Fruit fly (Drosophila melanogaster) whole organism, embryonic: ENCODE measurements around the gene CG42833.

ENCODE experiments used
- Atf6 ChIP-seq: fragments of 200-800 bp; sonication (Bioruptor generic); IDR thresholded peaks from 2 replicates; pipeline ENCODE4 v1.3.6; 2022; ENCODE audit warnings: missing biosample characterization, missing genetic modification characterization
- CG10147 ChIP-seq: fragments of 200-800 bp; sonication (Bioruptor generic); optimal IDR thresholded peaks from 2 replicates; lab custom pipeline; 2019; ENCODE audit warnings: missing biosample characterization, mild to moderate bottlenecking, missing genetic modification characterization, moderate library complexity
- CG10366 ChIP-seq: fragments of 200-800 bp; sonication (Bioruptor generic); IDR thresholded peaks from 2 replicates; pipeline ENCODE4 v1.3.6; 2022; ENCODE audit warnings: missing biosample characterization, missing genetic modification characterization
- CG10979 ChIP-seq: fragments of 200-800 bp; sonication (Bioruptor generic); optimal IDR thresholded peaks from 2 replicates; lab custom pipeline; 2018; ENCODE audit warnings: missing biosample characterization, mild to moderate bottlenecking, missing genetic modification characterization, moderate library complexity
- CG11560 ChIP-seq: fragments of 200-800 bp; sonication (Bioruptor generic); IDR thresholded peaks from 3 replicates; pipeline ENCODE4 v1.3.6; 2022; ENCODE audit warnings: missing biosample characterization, missing genetic modification characterization
- CG13287 ChIP-seq: fragments of 200-800 bp; sonication (Bioruptor generic); IDR thresholded peaks from 2 replicates; pipeline ENCODE4 v1.3.6; 2022; ENCODE audit warnings: missing biosample characterization, missing genetic modification characterization; ENCODE audit not compliant: partially characterized antibody
- CG13296 ChIP-seq: fragments of 200-800 bp; sonication (Bioruptor generic); optimal IDR thresholded peaks from 3 replicates; lab custom pipeline; 2018; ENCODE audit warnings: missing biosample characterization, mild to moderate bottlenecking, missing genetic modification characterization
- CG1603 ChIP-seq: fragments of 200-800 bp; sonication (Bioruptor generic); optimal IDR thresholded peaks from 2 replicates; lab custom pipeline; 2019; ENCODE audit warnings: missing biosample characterization, mild to moderate bottlenecking, missing genetic modification characterization, moderate library complexity
- CG16813 ChIP-seq: fragments of 200-800 bp; sonication (Bioruptor generic); IDR thresholded peaks from 3 replicates; pipeline ENCODE4 v1.3.6; 2022; ENCODE audit warnings: missing biosample characterization, missing genetic modification characterization; ENCODE audit not compliant: partially characterized antibody
- CG18764 ChIP-seq: fragments of 200-800 bp; sonication (Bioruptor generic); optimal IDR thresholded peaks from 3 replicates; lab custom pipeline; 2016; ENCODE audit warnings: missing biosample characterization, missing genetic modification characterization
- CG2202 ChIP-seq: fragments of 200-800 bp; sonication (Bioruptor generic); optimal IDR thresholded peaks from 2 replicates; lab custom pipeline; 2018; ENCODE audit warnings: missing biosample characterization, mild to moderate bottlenecking, missing genetic modification characterization
- CG31441 ChIP-seq: fragments of 200-800 bp; sonication (Bioruptor generic); IDR thresholded peaks from 2 replicates; pipeline ENCODE4 v1.3.6; 2022; ENCODE audit warnings: missing biosample characterization, missing genetic modification characterization
- CG33213 ChIP-seq: fragments of 200-800 bp; sonication (Bioruptor generic); optimal IDR thresholded peaks from 3 replicates; lab custom pipeline; 2016; ENCODE audit warnings: missing biosample characterization, missing genetic modification characterization
- CG4820 ChIP-seq: fragments of 200-800 bp; sonication (Bioruptor generic); optimal IDR thresholded peaks from 3 replicates; lab custom pipeline; 2016; ENCODE audit warnings: missing biosample characterization, missing genetic modification characterization
- CG5180 ChIP-seq: fragments of 200-800 bp; sonication (Bioruptor generic); optimal IDR thresholded peaks from 3 replicates; lab custom pipeline; 2017; ENCODE audit warnings: missing biosample characterization, missing genetic modification characterization, mild to moderate bottlenecking, moderate library complexity, missing genetic modification reagents
- CG6175 ChIP-seq: fragments of 200-800 bp; sonication (Bioruptor generic); IDR thresholded peaks from 3 replicates; pipeline ENCODE4 v1.3.6; 2022; ENCODE audit warnings: missing biosample characterization, missing genetic modification characterization
- CG7745 ChIP-seq: fragments of 200-800 bp; sonication (Bioruptor generic); optimal IDR thresholded peaks from 2 replicates; lab custom pipeline; 2018; ENCODE audit warnings: missing biosample characterization, mild to moderate bottlenecking, missing genetic modification characterization, moderate library complexity
- CG8290 ChIP-seq, 3 experiments: fragments of 200-800 bp; sonication (Bioruptor generic); optimal IDR thresholded peaks; 2 replicates each; lab custom pipeline; 2016 to 2019; ENCODE audit warnings: missing biosample characterization in 3 of 3, missing genetic modification characterization in 3 of 3, mild to moderate bottlenecking in 2 of 3, moderate library complexity in 1 of 3
- CTCF ChIP-seq: fragments of 200-800 bp; sonication (Bioruptor generic); optimal IDR thresholded peaks from 2 replicates; lab custom pipeline; 2017; ENCODE audit warnings: missing biosample characterization, mild to moderate bottlenecking, missing genetic modification characterization, moderate library complexity
- D19A ChIP-seq: fragments of 200-800 bp; optimal IDR thresholded peaks from 3 replicates; lab custom pipeline; 2019; ENCODE audit warnings: missing biosample characterization, mild to moderate bottlenecking, missing genetic modification characterization, moderate library complexity
- Deaf1 ChIP-seq: fragments of 200-800 bp; optimal IDR thresholded peaks from 3 replicates; lab custom pipeline; 2019; ENCODE audit warnings: missing biosample characterization, mild to moderate bottlenecking, missing genetic modification characterization, moderate library complexity
- Dfd ChIP-seq, 2 experiments: fragments of >200 bp; optimal IDR thresholded peaks; 2 replicates each; lab custom pipeline; 2017; ENCODE audit warnings: missing biosample characterization in 2 of 2, missing genetic modification characterization in 2 of 2
- Dip2 ChIP-seq: fragments of 200-800 bp; sonication (Bioruptor generic); IDR thresholded peaks from 2 replicates; pipeline ENCODE4 v1.3.6; 2022; ENCODE audit warnings: missing biosample characterization, missing genetic modification characterization
- Ets97D ChIP-seq: fragments of 200-800 bp; sonication (Bioruptor generic); optimal IDR thresholded peaks from 3 replicates; lab custom pipeline; 2016; ENCODE audit warnings: missing biosample characterization, missing genetic modification characterization
- H15 ChIP-seq: fragments of 200-800 bp; sonication (Bioruptor generic); IDR thresholded peaks from 3 replicates; pipeline ENCODE4 v1.3.6; 2022; ENCODE audit warnings: missing biosample characterization, missing genetic modification characterization
- Hr39 ChIP-seq: fragments of >200 bp; optimal IDR thresholded peaks from 2 replicates; lab custom pipeline; 2017
- NC2α ChIP-seq: fragments of 200-800 bp; sonication (Bioruptor generic); optimal IDR thresholded peaks from 2 replicates; lab custom pipeline; 2016; ENCODE audit warnings: missing biosample characterization, missing genetic modification characterization
- NC2β ChIP-seq: fragments of 200-800 bp; sonication (Bioruptor generic); optimal IDR thresholded peaks from 2 replicates; lab custom pipeline; 2016; ENCODE audit warnings: missing biosample characterization, missing genetic modification characterization
- NfI ChIP-seq: fragments of 200-800 bp; sonication (Bioruptor generic); optimal IDR thresholded peaks from 3 replicates; lab custom pipeline; 2018; ENCODE audit warnings: missing biosample characterization, mild to moderate bottlenecking, missing genetic modification characterization, moderate library complexity
- Rfx ChIP-seq: fragments of 200-800 bp; sonication (Bioruptor generic); IDR thresholded peaks from 2 replicates; pipeline ENCODE4 v1.3.6; 2022; ENCODE audit warnings: missing biosample characterization, missing genetic modification characterization
- Sin3A ChIP-seq: fragments of >200 bp; optimal IDR thresholded peaks from 2 replicates; lab custom pipeline; 2018
- Spps ChIP-seq: fragments of 200-800 bp; sonication (Bioruptor generic); optimal IDR thresholded peaks from 2 replicates; lab custom pipeline; 2018; ENCODE audit warnings: missing biosample characterization, mild to moderate bottlenecking, missing genetic modification characterization
- bcd ChIP-seq: fragments of 200-800 bp; sonication (Bioruptor generic); optimal IDR thresholded peaks from 2 replicates; lab custom pipeline; 2017; ENCODE audit warnings: missing biosample characterization, mild to moderate bottlenecking, missing genetic modification characterization
- chif ChIP-seq, 2 experiments: fragments of 200-800 bp; sonication (Bioruptor generic); optimal IDR thresholded peaks; 3 replicates each; lab custom pipeline; 2016; ENCODE audit warnings: missing biosample characterization in 2 of 2, missing genetic modification characterization in 2 of 2
- crc ChIP-seq: fragments of 200-800 bp; sonication (Bioruptor generic); optimal IDR thresholded peaks from 2 replicates; lab custom pipeline; 2016; ENCODE audit warnings: missing biosample characterization, missing genetic modification characterization
- crol ChIP-seq: fragments of 200-800 bp; sonication (Bioruptor generic); IDR thresholded peaks from 2 replicates; pipeline ENCODE4 v1.3.6; 2022; ENCODE audit warnings: missing biosample characterization, missing genetic modification characterization
- fd96Cb ChIP-seq: fragments of 200-800 bp; sonication (Bioruptor generic); optimal IDR thresholded peaks from 2 replicates; lab custom pipeline; 2018; ENCODE audit warnings: missing biosample characterization, mild to moderate bottlenecking, missing genetic modification characterization, moderate library complexity
- gcm2 ChIP-seq: fragments of 200-800 bp; sonication (Bioruptor generic); optimal IDR thresholded peaks from 2 replicates; lab custom pipeline; 2016; ENCODE audit warnings: missing biosample characterization, missing genetic modification characterization
- grau ChIP-seq: fragments of 200-800 bp; optimal IDR thresholded peaks from 3 replicates; lab custom pipeline; 2019; ENCODE audit warnings: missing biosample characterization, mild to moderate bottlenecking, missing genetic modification characterization, moderate library complexity
- ind ChIP-seq: fragments of 200-800 bp; sonication (Bioruptor generic); optimal IDR thresholded peaks from 3 replicates; lab custom pipeline; 2016; ENCODE audit warnings: missing biosample characterization, missing genetic modification characterization
- insv ChIP-seq, 2 experiments: fragments of 200-800 bp; sonication (Bioruptor generic); optimal IDR thresholded peaks; 3 replicates each; lab custom pipeline; 2016 to 2018; ENCODE audit warnings: missing biosample characterization in 2 of 2, missing genetic modification characterization in 2 of 2
- mld ChIP-seq: fragments of 200-800 bp; sonication (Bioruptor generic); IDR thresholded peaks from 3 replicates; pipeline ENCODE4 v1.3.6; 2022; ENCODE audit warnings: missing biosample characterization, missing genetic modification characterization; ENCODE audit not compliant: partially characterized antibody
- nom ChIP-seq: fragments of 200-800 bp; sonication (Bioruptor generic); optimal IDR thresholded peaks from 2 replicates; lab custom pipeline; 2017; ENCODE audit warnings: missing biosample characterization, missing genetic modification characterization, mild to moderate bottlenecking, moderate library complexity, missing genetic modification reagents
- ro ChIP-seq: fragments of 200-800 bp; sonication (Bioruptor generic); IDR thresholded peaks from 2 replicates; pipeline ENCODE4 v1.3.6; 2022; ENCODE audit warnings: missing biosample characterization, missing genetic modification characterization
- stwl ChIP-seq: fragments of 200-800 bp; sonication (Bioruptor generic); optimal IDR thresholded peaks from 3 replicates; lab custom pipeline; 2018; ENCODE audit warnings: missing biosample characterization, mild to moderate bottlenecking, missing genetic modification characterization, moderate library complexity
- tgo ChIP-seq: fragments of 200-800 bp; sonication (Bioruptor generic); IDR thresholded peaks from 3 replicates; pipeline ENCODE4 v1.3.6; 2022; ENCODE audit warnings: missing biosample characterization, missing genetic modification characterization
- tll ChIP-seq, 2 experiments: fragments of 200-800 bp in 1 of 2; fragments of >200 bp in 1 of 2; sonication (Bioruptor generic) in 1 of 2; optimal IDR thresholded peaks; 2 replicates each; lab custom pipeline; 2017 to 2019; ENCODE audit warnings: missing biosample characterization in 2 of 2, missing genetic modification characterization in 2 of 2, mild to moderate bottlenecking in 1 of 2, moderate library complexity in 1 of 2
- ttk ChIP-seq: fragments of 200-800 bp; sonication (Bioruptor generic); IDR thresholded peaks from 2 replicates; pipeline ENCODE4 v2.1.2; 2022; ENCODE audit warnings: missing biosample characterization, missing genetic modification characterization
- vnd ChIP-seq: fragments of 200-800 bp; sonication (Bioruptor generic); IDR thresholded peaks from 3 replicates; pipeline ENCODE4 v1.3.6; 2022; ENCODE audit warnings: missing biosample characterization, missing genetic modification characterization; ENCODE audit not compliant: partially characterized antibody
- zfh1 ChIP-seq: fragments of 200-800 bp; sonication (Bioruptor generic); IDR thresholded peaks from 3 replicates; pipeline ENCODE4 v1.3.6; 2022; ENCODE audit warnings: missing biosample characterization, missing genetic modification characterization

The CG42833 gene

dm6 chr3L:20183345-20184088 is 16.4 kb upstream of the CG42833 start (continued):
- no peak for TF ChIP-seq CG7745
- TF ChIP-seq CG18764 (GFP tag; lab: Kevin White, UChicago), result no peak
- peak; percentile 56 for TF ChIP-seq bcd (GFP tag; lab: Kevin White, UChicago)
- TF ChIP-seq Spps (tag; lab: Kevin White, UChicago), result no peak
- no peak for TF ChIP-seq Hr39
- TF ChIP-seq Deaf1 (tag; lab: Kevin White, UChicago), result peak; percentile 21
- no peak for TF ChIP-seq Sin3A (lab: Kevin White, UChicago)
- TF ChIP-seq grau (tag; lab: Kevin White, UChicago), result peak; percentile 57
- peak; percentile 50 for TF ChIP-seq ind (GFP tag; lab: Kevin White, UChicago)
- peak; percentile 55 for TF ChIP-seq Atf6
- no peak for TF ChIP-seq mld
- no peak; the same call in 1 of the 2 replicates for TF ChIP-seq ttk
- peak; percentile 61; the same call in 1 of the 2 replicates for TF ChIP-seq Rfx
- TF ChIP-seq tll (GFP tag; optimal IDR thresholded peaks at IDR 0.05; lab: Kevin White, UChicago), result no peak
- TF ChIP-seq CG11560 (tag; lab: Robert Waterston, UW), result 0 out of 3 replicates have a peak, but pooled peaks have one; percentile 44
- peak; percentile 23 for TF ChIP-seq CG10147
- TF ChIP-seq NC2α (GFP tag; lab: Kevin White, UChicago), result no peak
- no peak for TF ChIP-seq stwl (tag; lab: Kevin White, UChicago)
- peak; percentile 39 to 45 for TF ChIP-seq chif (GFP tag; optimal IDR thresholded peaks at IDR 0.05; lab: Kevin White, UChicago)
- peak; percentile 2 for TF ChIP-seq CG4820 (GFP tag; lab: Kevin White, UChicago)
- TF ChIP-seq tgo, result peak; percentile 55; the same call in 2 of the 3 replicates
- TF ChIP-seq CG10366, result no peak
- no peak for TF ChIP-seq CG5180 (GFP tag; lab: Kevin White, UChicago)
- TF ChIP-seq CG31441 (GFP tag; lab: Robert Waterston, UW), result peak; percentile 64
- no peak for TF ChIP-seq insv (GFP tag; optimal IDR thresholded peaks at IDR 0.05; lab: Kevin White, UChicago)
- TF ChIP-seq crol (GFP tag; lab: Robert Waterston, UW), result peak; percentile 86
- TF ChIP-seq CG16813 (GFP tag; lab: Robert Waterston, UW), result no peak
- TF ChIP-seq CG2202 (tag; lab: Kevin White, UChicago), result no peak
- no peak for TF ChIP-seq CG1603 (tag; lab: Kevin White, UChicago)
- peak; percentile 11 for TF ChIP-seq D19A (tag; lab: Kevin White, UChicago)
- no peak for TF ChIP-seq CG13287 (GFP tag; lab: Robert Waterston, UW)
- no peak for TF ChIP-seq crc (GFP tag; lab: Kevin White, UChicago)
- no peak for TF ChIP-seq Dfd (GFP tag; optimal IDR thresholded peaks at IDR 0.05; lab: Kevin White, UChicago)
- 0 out of 2 replicates have a peak, but pooled peaks have one; percentile 12 for TF ChIP-seq Dip2
- TF ChIP-seq CG33213 (GFP tag; lab: Kevin White, UChicago), result no peak
- TF ChIP-seq CTCF (GFP tag; lab: Kevin White, UChicago), result no peak
- TF ChIP-seq Ets97D (GFP tag; lab: Kevin White, UChicago), result no peak
- no peak for TF ChIP-seq H15 (GFP tag; lab: Robert Waterston, UW)
- no peak for TF ChIP-seq ro (GFP tag; lab: Robert Waterston, UW)
- TF ChIP-seq fd96Cb (tag; lab: Kevin White, UChicago), result peak; percentile 40
- TF ChIP-seq nom (GFP tag; lab: Kevin White, UChicago), result no peak
- peak; percentile 11 for TF ChIP-seq NC2β
- TF ChIP-seq CG6175, result no peak
- TF ChIP-seq CG13296 (GFP tag; lab: Kevin White, UChicago), result peak; percentile 35
- no peak for TF ChIP-seq gcm2 (GFP tag; lab: Kevin White, UChicago)
- no peak for TF ChIP-seq CG8290 (GFP tag; optimal IDR thresholded peaks at IDR 0.05; lab: Kevin White, UChicago)
- no peak for TF ChIP-seq CG8290 (tag; optimal IDR thresholded peaks at IDR 0.05; lab: Kevin White, UChicago)
- TF ChIP-seq NfI (GFP tag; lab: Kevin White, UChicago), result peak; percentile 52
- no peak for TF ChIP-seq vnd (GFP tag; lab: Robert Waterston, UW)
- TF ChIP-seq CG10979 (tag; lab: Kevin White, UChicago), result peak; percentile 51
- TF ChIP-seq zfh1, result 0 out of 3 replicates have a peak, but pooled peaks have one; percentile 40
